Fruit fly (Drosophila melanogaster) whole organism, prepupa: ENCODE data around the gene Ssl2.

Experiments used
- Blimp-1 ChIP-seq: fragments of 200-800 bp; sonication (Bioruptor generic); optimal IDR thresholded peaks from 3 replicates; lab custom pipeline; 2017; ENCODE audit warnings: missing biosample characterization, missing genetic modification characterization, mild to moderate bottlenecking, moderate library complexity, missing genetic modification reagents
- CG10631 ChIP-seq: fragments of 200-800 bp; sonication (Bioruptor generic); optimal IDR thresholded peaks from 2 replicates; lab custom pipeline; 2016; ENCODE audit warnings: missing biosample characterization, missing genetic modification characterization
- CG10669 ChIP-seq: fragments of 200-800 bp; sonication (Bioruptor generic); optimal IDR thresholded peaks from 3 replicates; lab custom pipeline; 2018; ENCODE audit warnings: missing biosample characterization, mild to moderate bottlenecking, missing genetic modification characterization, moderate library complexity
- CG11294 ChIP-seq: fragments of 200-800 bp; sonication (Bioruptor generic); IDR thresholded peaks from 2 replicates; pipeline ENCODE4 v1.3.6; 2022; ENCODE audit warnings: missing biosample characterization, missing genetic modification characterization
- CG11902 ChIP-seq: fragments of 200-800 bp; sonication (Bioruptor generic); optimal IDR thresholded peaks from 3 replicates; lab custom pipeline; 2016; ENCODE audit warnings: missing biosample characterization, missing genetic modification characterization
- CG15336 ChIP-seq: fragments of 200-800 bp; sonication (Bioruptor generic); IDR thresholded peaks from 2 replicates; pipeline ENCODE4 v1.3.6; 2022; ENCODE audit warnings: missing biosample characterization, missing genetic modification characterization
- CG1621 ChIP-seq: fragments of 200-800 bp; sonication (Bioruptor generic); optimal IDR thresholded peaks from 3 replicates; lab custom pipeline; 2018; ENCODE audit warnings: missing biosample characterization, mild to moderate bottlenecking, missing genetic modification characterization
- CG16779 ChIP-seq: fragments of 200-800 bp; sonication (Bioruptor generic); optimal IDR thresholded peaks from 3 replicates; lab custom pipeline; 2017; ENCODE audit warnings: missing biosample characterization, mild to moderate bottlenecking, missing genetic modification characterization
- CG3032 ChIP-seq: fragments of 200-800 bp; optimal IDR thresholded peaks from 2 replicates; lab custom pipeline; 2019; ENCODE audit warnings: missing biosample characterization, mild to moderate bottlenecking, missing genetic modification characterization, moderate library complexity
- CG31627 ChIP-seq: fragments of 200-800 bp; sonication (Bioruptor generic); optimal IDR thresholded peaks from 3 replicates; lab custom pipeline; 2016; ENCODE audit warnings: missing biosample characterization, missing genetic modification characterization
- CG32006 ChIP-seq: fragments of 200-800 bp; sonication (Bioruptor generic); optimal IDR thresholded peaks from 3 replicates; lab custom pipeline; 2017; ENCODE audit warnings: missing biosample characterization, mild to moderate bottlenecking, missing genetic modification characterization
- CG3919 ChIP-seq: fragments of 200-800 bp; sonication (Bioruptor generic); optimal IDR thresholded peaks from 3 replicates; lab custom pipeline; 2016; ENCODE audit warnings: missing biosample characterization, missing genetic modification characterization
- CG4318 ChIP-seq: fragments of 200-800 bp; sonication (Bioruptor generic); optimal IDR thresholded peaks from 3 replicates; lab custom pipeline; 2017; ENCODE audit warnings: missing biosample characterization, mild to moderate bottlenecking, missing genetic modification characterization
- CG6163 ChIP-seq: fragments of 200-800 bp; sonication (Bioruptor generic); IDR thresholded peaks from 3 replicates; pipeline ENCODE4 v1.3.6; 2022; ENCODE audit warnings: missing biosample characterization, missing genetic modification characterization
- CG6276 ChIP-seq: fragments of 200-800 bp; sonication (Bioruptor generic); optimal IDR thresholded peaks from 2 replicates; lab custom pipeline; 2017; ENCODE audit warnings: missing biosample characterization, mild to moderate bottlenecking, missing genetic modification characterization
- CG6792 ChIP-seq: fragments of 200-800 bp; sonication (Bioruptor generic); optimal IDR thresholded peaks from 3 replicates; lab custom pipeline; 2016; ENCODE audit warnings: missing biosample characterization, missing genetic modification characterization
- CG6808 ChIP-seq: fragments of 200-800 bp; sonication (Bioruptor generic); optimal IDR thresholded peaks from 3 replicates; lab custom pipeline; 2017; ENCODE audit warnings: missing biosample characterization, missing genetic modification characterization, mild to moderate bottlenecking, moderate library complexity, missing genetic modification reagents
- CG7368 ChIP-seq: fragments of 200-800 bp; sonication (Bioruptor generic); optimal IDR thresholded peaks from 3 replicates; lab custom pipeline; 2016; ENCODE audit warnings: missing biosample characterization, missing genetic modification characterization
- CG8119 ChIP-seq: fragments of 200-800 bp; sonication (Bioruptor generic); IDR thresholded peaks from 3 replicates; pipeline ENCODE4 v1.3.6; 2022; ENCODE audit warnings: missing biosample characterization, missing genetic modification characterization
- CG8319 ChIP-seq: fragments of 200-800 bp; sonication (Bioruptor generic); optimal IDR thresholded peaks from 3 replicates; lab custom pipeline; 2016; ENCODE audit warnings: missing biosample characterization, missing genetic modification characterization
- CG8632 ChIP-seq: fragments of 200-800 bp; sonication (Bioruptor generic); optimal IDR thresholded peaks from 3 replicates; lab custom pipeline; 2016; ENCODE audit warnings: missing biosample characterization, missing genetic modification characterization
- CG9139 ChIP-seq: fragments of 200-800 bp; sonication (Bioruptor generic); optimal IDR thresholded peaks from 3 replicates; lab custom pipeline; 2017; ENCODE audit warnings: missing biosample characterization, mild to moderate bottlenecking, missing genetic modification characterization
- Eip75B ChIP-seq: fragments of 200-800 bp; sonication (Bioruptor generic); optimal IDR thresholded peaks from 3 replicates; lab custom pipeline; 2016; ENCODE audit warnings: missing biosample characterization, missing genetic modification characterization
- Eip78C ChIP-seq: fragments of 200-800 bp; sonication (Bioruptor generic); peaks from one replicate; lab custom pipeline; 2016; ENCODE audit warnings: missing biosample characterization, missing genetic modification characterization
- Eip93F ChIP-seq: fragments of 200-800 bp; sonication (Bioruptor generic); optimal IDR thresholded peaks from 2 replicates; lab custom pipeline; 2016; ENCODE audit warnings: missing biosample characterization, mild to moderate bottlenecking, missing genetic modification characterization
- Ets96B ChIP-seq: fragments of 200-800 bp; optimal IDR thresholded peaks from 2 replicates; lab custom pipeline; 2019; ENCODE audit warnings: missing biosample characterization, mild to moderate bottlenecking, missing genetic modification characterization, moderate library complexity
- Hr38 ChIP-seq: sonication (Bioruptor generic); optimal IDR thresholded peaks from 2 replicates; lab custom pipeline; 2016; ENCODE audit warnings: missing biosample characterization, missing genetic modification characterization
- Hr39 ChIP-seq: fragments of 200-800 bp; sonication (Bioruptor generic); optimal IDR thresholded peaks from 2 replicates; lab custom pipeline; 2016; ENCODE audit warnings: missing biosample characterization, missing genetic modification characterization
- Hr4 ChIP-seq: fragments of 200-800 bp; sonication (Bioruptor generic); optimal IDR thresholded peaks from 3 replicates; lab custom pipeline; 2016; ENCODE audit warnings: missing biosample characterization, missing genetic modification characterization
- Lpt ChIP-seq: fragments of 200-800 bp; sonication (Bioruptor generic); optimal IDR thresholded peaks from 3 replicates; lab custom pipeline; 2016; ENCODE audit warnings: missing biosample characterization, missing genetic modification characterization
- Met ChIP-seq: fragments of 200-800 bp; sonication (Bioruptor generic); optimal IDR thresholded peaks from 3 replicates; lab custom pipeline; 2016; ENCODE audit warnings: missing biosample characterization, missing genetic modification characterization
- OdsH ChIP-seq: fragments of 200-800 bp; sonication (Bioruptor generic); optimal IDR thresholded peaks from 3 replicates; lab custom pipeline; 2016; ENCODE audit warnings: missing biosample characterization, missing genetic modification characterization
- Smox ChIP-seq: fragments of 200-800 bp; sonication (Bioruptor generic); optimal IDR thresholded peaks from 3 replicates; lab custom pipeline; 2016; ENCODE audit warnings: missing biosample characterization, missing genetic modification characterization
- Sox102F ChIP-seq: fragments of 200-800 bp; sonication (Bioruptor generic); optimal IDR thresholded peaks from 2 replicates; lab custom pipeline; 2016; ENCODE audit warnings: missing biosample characterization, mild to moderate bottlenecking, missing genetic modification characterization
- Sox14 ChIP-seq: fragments of 200-800 bp; sonication (Bioruptor generic); optimal IDR thresholded peaks from 3 replicates; lab custom pipeline; 2016; ENCODE audit warnings: missing biosample characterization, missing genetic modification characterization
- Sox15 ChIP-seq: fragments of 200-800 bp; sonication (Bioruptor generic); optimal IDR thresholded peaks from 3 replicates; lab custom pipeline; 2016; ENCODE audit warnings: missing biosample characterization, missing genetic modification characterization
- acj6 ChIP-seq: fragments of 200-800 bp; sonication (Bioruptor generic); optimal IDR thresholded peaks from 3 replicates; lab custom pipeline; 2016; ENCODE audit warnings: missing biosample characterization, missing genetic modification characterization
- cyc ChIP-seq: fragments of 200-800 bp; sonication (Bioruptor generic); optimal IDR thresholded peaks from 3 replicates; lab custom pipeline; 2016; ENCODE audit warnings: missing biosample characterization, missing genetic modification characterization
- dsx ChIP-seq: fragments of 200-800 bp; optimal IDR thresholded peaks from 3 replicates; lab custom pipeline; 2019; ENCODE audit warnings: missing biosample characterization, mild to moderate bottlenecking, missing genetic modification characterization, moderate library complexity; ENCODE audit not compliant: poor library complexity, severe bottlenecking
- eg ChIP-seq: fragments of 200-800 bp; sonication (Bioruptor generic); IDR thresholded peaks from 3 replicates; pipeline ENCODE4 v1.3.6; 2022; ENCODE audit warnings: missing biosample characterization, missing genetic modification characterization
- esn ChIP-seq: fragments of 200-800 bp; sonication (Bioruptor generic); optimal IDR thresholded peaks from 2 replicates; lab custom pipeline; 2016; ENCODE audit warnings: missing biosample characterization, mild to moderate bottlenecking, missing genetic modification characterization, moderate library complexity
- fd85E ChIP-seq: fragments of 200-800 bp; sonication (Bioruptor generic); optimal IDR thresholded peaks from 3 replicates; lab custom pipeline; 2016; ENCODE audit warnings: missing biosample characterization, missing genetic modification characterization
- fkh ChIP-seq: fragments of 200-800 bp; sonication (Bioruptor generic); optimal IDR thresholded peaks from 3 replicates; lab custom pipeline; 2017; ENCODE audit warnings: missing biosample characterization, mild to moderate bottlenecking, missing genetic modification characterization, moderate library complexity
- lz ChIP-seq: fragments of 200-800 bp; sonication (Bioruptor generic); optimal IDR thresholded peaks from 3 replicates; lab custom pipeline; 2016; ENCODE audit warnings: missing biosample characterization, missing genetic modification characterization
- net ChIP-seq: fragments of 200-800 bp; sonication (Bioruptor generic); optimal IDR thresholded peaks from 3 replicates; lab custom pipeline; 2016; ENCODE audit warnings: missing biosample characterization, missing genetic modification characterization
- salr ChIP-seq, 2 experiments: fragments of 200-800 bp; sonication (Bioruptor generic); optimal IDR thresholded peaks; 3 replicates each; lab custom pipeline; 2016 to 2018; ENCODE audit warnings: missing biosample characterization in 2 of 2, missing genetic modification characterization in 2 of 2, mild to moderate bottlenecking in 1 of 2
- spab ChIP-seq: fragments of 200-800 bp; sonication (Bioruptor generic); optimal IDR thresholded peaks from 2 replicates; lab custom pipeline; 2017; ENCODE audit warnings: missing biosample characterization, mild to moderate bottlenecking, missing genetic modification characterization, missing genetic modification reagents
- ss ChIP-seq, 2 experiments: fragments of 200-800 bp; sonication (Bioruptor generic); optimal IDR thresholded peaks; 2 replicates in 1 of 2; 3 replicates in 1 of 2; lab custom pipeline; 2017 to 2018; ENCODE audit warnings: mild to moderate bottlenecking in 2 of 2, missing biosample characterization in 2 of 2, missing genetic modification characterization in 2 of 2, moderate library complexity in 1 of 2
- svp ChIP-seq: fragments of 200-800 bp; sonication (Bioruptor generic); peaks from one replicate; lab custom pipeline; 2016; ENCODE audit warnings: missing biosample characterization, missing genetic modification characterization
- topi ChIP-seq: fragments of 200-800 bp; sonication (Bioruptor generic); optimal IDR thresholded peaks from 3 replicates; lab custom pipeline; 2016; ENCODE audit warnings: missing biosample characterization, missing genetic modification characterization
- vri ChIP-seq: fragments of 200-800 bp; sonication (Bioruptor generic); optimal IDR thresholded peaks from 3 replicates; lab custom pipeline; 2016; ENCODE audit warnings: missing biosample characterization, mild to moderate bottlenecking, missing genetic modification characterization

Gene Ssl2

dm6 chr3R:29033909-29034629 is 1.6 kb upstream of the Ssl2 start, which contains the start of the genes beta4GalNAcTB and Cpsf100:
beta4GalNAcTB (minus strand) TSS chr3R:29034008.
Cpsf100 (plus strand) TSS chr3R:29034573.
- TF ChIP-seq CG8319 (GFP tag; lab: Kevin White, UChicago) (peak; percentile 64), net (peak; percentile 82), CG16779 (tag; lab: Kevin White, UChicago) (no peak), Met (GFP tag; lab: Kevin White, UChicago) (peak; percentile 73), Ets96B (tag; lab: Kevin White, UChicago) (peak; percentile 68), CG3032 (tag; lab: Kevin White, UChicago) (peak; percentile 73), Eip75B (GFP tag; lab: Kevin White, UChicago) (peak; percentile 78), esn (GFP tag; lab: Kevin White, UChicago) (peak; percentile 91), cyc (GFP tag; lab: Kevin White, UChicago) (peak; percentile 82), CG7368 (GFP tag; lab: Kevin White, UChicago) (no peak), CG6792 (peak; percentile 69), spab (GFP tag; lab: Kevin White, UChicago) (peak; percentile 64), CG15336 (GFP tag; lab: Robert Waterston, UW) (peak; percentile 35; the same call in 1 of the 2 replicates), Sox102F (GFP tag; lab: Kevin White, UChicago) (no peak), ss (GFP tag; optimal IDR thresholded peaks at IDR 0.05; lab: Kevin White, UChicago) (no peak), salr (GFP tag; optimal IDR thresholded peaks at IDR 0.05; lab: Kevin White, UChicago) (peak in 1 of 2 experiments; percentile 93), svp (GFP tag; lab: Kevin White, UChicago) (peak; percentile 89), CG9139 (GFP tag; lab: Kevin White, UChicago) (no peak), topi (GFP tag; lab: Kevin White, UChicago) (peak; percentile 84), fd85E (GFP tag; lab: Kevin White, UChicago) (no peak), eg (GFP tag; lab: Robert Waterston, UW) (peak; percentile 67), CG32006 (GFP tag; lab: Kevin White, UChicago) (peak; percentile 91), Eip93F (no peak), fkh (GFP tag; lab: Kevin White, UChicago) (peak; percentile 89), Hr38 (GFP tag; lab: Kevin White, UChicago) (no peak), Hr4 (GFP tag; lab: Kevin White, UChicago) (peak; percentile 68), CG31627 (GFP tag; lab: Kevin White, UChicago) (peak; percentile 85), CG8632 (peak; percentile 79), Eip78C (peak; percentile 94), Sox14 (GFP tag; lab: Kevin White, UChicago) (peak; percentile 81), Lpt (peak; percentile 51), CG1621 (tag; lab: Kevin White, UChicago) (peak; percentile 1), Blimp-1 (GFP tag; lab: Kevin White, UChicago) (peak; percentile 53), CG10669 (GFP tag; lab: Kevin White, UChicago) (peak; percentile 70), CG11902 (GFP tag; lab: Kevin White, UChicago) (peak; percentile 87), CG10631 (peak; percentile 86), CG6276 (GFP tag; lab: Kevin White, UChicago) (no peak), dsx (no peak), CG3919 (GFP tag; lab: Kevin White, UChicago) (peak; percentile 78), lz (GFP tag; lab: Kevin White, UChicago) (peak; percentile 88), OdsH (GFP tag; lab: Kevin White, UChicago) (peak; percentile 80), vri (GFP tag; lab: Kevin White, UChicago) (no peak), CG11294 (peak; percentile 7; the same call in 1 of the 2 replicates), acj6 (peak; percentile 82), Hr39 (GFP tag; lab: Kevin White, UChicago) (peak; percentile 84), CG6808 (GFP tag; lab: Kevin White, UChicago) (no peak), Sox15 (GFP tag; lab: Kevin White, UChicago) (peak; percentile 90), CG6163 (GFP tag; lab: Robert Waterston, UW) (peak; percentile 41), Smox (GFP tag; lab: Kevin White, UChicago) (peak; percentile 36), CG8119 (peak; percentile 65), CG4318 (no peak)
